Fruit fly (Drosophila melanogaster): ENCODE measurements around the gene CG18094.
A peak's percentile ranks its signal among the peaks of the same experiment; 100 is the strongest.

The CG18094 gene

dm6 chr2L:19492934-19493686, 3.0 kb downstream of the CG18094 start, which contains the start of the genes swm and Ctu2 (continued):
- TF ChIP-seq ap (GFP tag; IDR thresholded peaks at IDR 0.05) = no peak
- peak; percentile 25; the same call in 1 of the 2 replicates for TF ChIP-seq CG10366 (GFP tag; IDR thresholded peaks at IDR 0.05)
- no peak for TF ChIP-seq CG8765 (GFP tag; IDR thresholded peaks at IDR 0.05)
- TF ChIP-seq CG12219 (GFP tag; optimal IDR thresholded peaks at IDR 0.05) = no peak
- peak; percentile 3 for TF ChIP-seq CG3995 (GFP tag; optimal IDR thresholded peaks at IDR 0.05)
- no peak for TF ChIP-seq Ets65A (GFP tag)
- no peak for TF ChIP-seq gem (tag; optimal IDR thresholded peaks at IDR 0.05)
- TF ChIP-seq wdn (GFP tag; IDR thresholded peaks at IDR 0.05) = peak; percentile 29; the same call in 1 of the 2 replicates
- peak; percentile 68 for TF ChIP-seq Med (GFP tag)
- TF ChIP-seq nerfin-2 (GFP tag; IDR thresholded peaks at IDR 0.05; ENCODE audit: partially characterized antibody) = 0 out of 2 replicates have a peak, but pooled peaks have one; percentile 50
- peak; percentile 28 for TF ChIP-seq lilli (GFP tag; optimal IDR thresholded peaks at IDR 0.05)
- peak; percentile 89 for TF ChIP-seq sd (tag; optimal IDR thresholded peaks at IDR 0.05)
- peak; percentile 52; the same call in 1 of the 2 replicates for TF ChIP-seq Oaz (GFP tag; IDR thresholded peaks at IDR 0.05)
- peak; percentile 83 for TF ChIP-seq CG12391 (tag; optimal IDR thresholded peaks at IDR 0.05)
- no peak for TF ChIP-seq otp (GFP tag; IDR thresholded peaks at IDR 0.05)
- peak; percentile 21 for TF ChIP-seq CG18011 (GFP tag; optimal IDR thresholded peaks at IDR 0.05)
- no peak for TF ChIP-seq zf30C (GFP tag; optimal IDR thresholded peaks at IDR 0.05)
- no peak for TF ChIP-seq CG15011 (GFP tag; optimal IDR thresholded peaks at IDR 0.05)
- TF ChIP-seq Six4 (GFP tag; optimal IDR thresholded peaks at IDR 0.05) = no peak
- no peak for TF ChIP-seq Mrtf (GFP tag; IDR thresholded peaks at IDR 0.05)
- TF ChIP-seq CG9215 (GFP tag; IDR thresholded peaks at IDR 0.05) = peak; percentile 72
- TF ChIP-seq CG34224 (GFP tag; IDR thresholded peaks at IDR 0.05; ENCODE audit: partially characterized antibody) = peak; percentile 71
- TF ChIP-seq Xrp1 (GFP tag; IDR thresholded peaks at IDR 0.05) = peak; percentile 72
- TF ChIP-seq trh (GFP tag; optimal IDR thresholded peaks at IDR 0.05) = no peak
- TF ChIP-seq CG9876 (GFP tag; optimal IDR thresholded peaks at IDR 0.05) = no peak
- peak; percentile 36; the same call in 1 of the 2 replicates for TF ChIP-seq CG31224 (GFP tag; IDR thresholded peaks at IDR 0.05)
- TF ChIP-seq croc (GFP tag; conservative IDR thresholded peaks at IDR 0.05) = peak; percentile 29; the same call in 1 of the 3 replicates
- no peak for TF ChIP-seq sens-2 (GFP tag; IDR thresholded peaks at IDR 0.05)
- TF ChIP-seq Atf3 (GFP tag; optimal IDR thresholded peaks at IDR 0.05) = no peak
- no peak for TF ChIP-seq jigr1 (GFP tag; IDR thresholded peaks at IDR 0.05)
- TF ChIP-seq CHES-1-like (GFP tag; optimal IDR thresholded peaks at IDR 0.05) = no peak
- TF ChIP-seq CG6791 (GFP tag; IDR thresholded peaks at IDR 0.05; ENCODE audit: partially characterized antibody) = peak; percentile 52; the same call in 2 of the 3 replicates
- TF ChIP-seq tup (GFP tag; optimal IDR thresholded peaks at IDR 0.05) = no peak
- no peak for TF ChIP-seq pb (GFP tag; optimal IDR thresholded peaks at IDR 0.05)
- TF ChIP-seq Hey (tag; optimal IDR thresholded peaks at IDR 0.05) = no peak
- no peak for TF ChIP-seq CG6254 (GFP tag; optimal IDR thresholded peaks at IDR 0.05)
- no peak for TF ChIP-seq maf-S (GFP tag; optimal IDR thresholded peaks at IDR 0.05)
- TF ChIP-seq run (tag; optimal IDR thresholded peaks at IDR 0.05) = no peak
- TF ChIP-seq CG30020 (tag; optimal IDR thresholded peaks at IDR 0.05) = peak; percentile 83
- no peak for TF ChIP-seq fru (optimal IDR thresholded peaks at IDR 0.05)
- TF ChIP-seq psq (GFP tag; optimal IDR thresholded peaks at IDR 0.05) = no peak
- peak; percentile 90 for TF ChIP-seq row (GFP tag; IDR thresholded peaks at IDR 0.05)
- TF ChIP-seq org-1 (GFP tag; optimal IDR thresholded peaks at IDR 0.05) = no peak
- TF ChIP-seq hb (GFP tag; IDR thresholded peaks at IDR 0.05; ENCODE audit: partially characterized antibody) = peak; percentile 62; the same call in 1 of the 3 replicates
- TF ChIP-seq salm (tag; optimal IDR thresholded peaks at IDR 0.05) = no peak
- TF ChIP-seq CG12769 (tag; optimal IDR thresholded peaks at IDR 0.05) = no peak
- peak; percentile 13 for TF ChIP-seq Spps (tag; optimal IDR thresholded peaks at IDR 0.05)
- TF ChIP-seq zfh1 (GFP tag; IDR thresholded peaks at IDR 0.05) = no peak
- no peak for TF ChIP-seq Bteb2 (GFP tag; optimal IDR thresholded peaks at IDR 0.05)
- no peak for TF ChIP-seq sc (optimal IDR thresholded peaks at IDR 0.05)
- no peak for TF ChIP-seq sc (GFP tag; optimal IDR thresholded peaks at IDR 0.05)
